Worm (Caenorhabditis elegans) whole organism, young adult: ENCODE results near the gene sre-52.

Experiments used
- die-1 ChIP-seq: sonication (generic microtip); optimal IDR thresholded peaks from 2 replicates; lab custom pipeline; 2016; ENCODE audit warnings: missing genotype, mild to moderate bottlenecking, missing genetic modification characterization, missing compliant biosample characterization
- unc-130 ChIP-seq: sonication (generic microtip); optimal IDR thresholded peaks from 2 replicates; lab custom pipeline; 2016; ENCODE audit warnings: missing genetic modification reagents, missing genetic modification characterization, missing compliant biosample characterization

ce11 chrII:12302354-12302753, 33.2 kb upstream of the sre-52 start, which contains the start of gene C50E10.1:
- TF ChIP-seq die-1 (tag; lab: Kevin White, UChicago), result no peak
- no peak for TF ChIP-seq unc-130 (GFP tag; lab: Kevin White, UChicago)
